Worm (Caenorhabditis elegans) whole organism, L4 larva: ENCODE measurements around the gene R10E4.7.
A peak's percentile ranks its signal among the peaks of the same experiment; 100 is the strongest.

Experiments
- D1046.2 ChIP-seq: fragments of 200-800 bp; sonication (Bioruptor generic); IDR thresholded peaks from 2 replicates; pipeline ENCODE4 v1.3.6; 2022; ENCODE audit warnings: missing genetic modification characterization, missing compliant biosample characterization
- F10B5.3 ChIP-seq: sonication (generic microtip); optimal IDR thresholded peaks from 2 replicates; lab custom pipeline; 2016; ENCODE audit warnings: mild to moderate bottlenecking, missing genetic modification characterization, missing compliant biosample characterization
- F44E2.7 ChIP-seq: fragments of 200-800 bp; sonication (Bioruptor generic); IDR thresholded peaks from 2 replicates; pipeline ENCODE4 v2.1.2; 2022; ENCODE audit warnings: missing genetic modification characterization, missing compliant biosample characterization
- T26A8.4 ChIP-seq: fragments of 200-800 bp; sonication (Bioruptor generic); IDR thresholded peaks from 2 replicates; pipeline ENCODE4 v1.3.6; 2022; ENCODE audit warnings: missing genetic modification characterization, missing compliant biosample characterization
- Y105C5A.15 ChIP-seq: fragments of 200-800 bp; sonication (Bioruptor generic); IDR thresholded peaks from 2 replicates; pipeline ENCODE4 v1.3.6; 2022; ENCODE audit warnings: missing genetic modification characterization, missing compliant biosample characterization
- Y48G9A.11 ChIP-seq: fragments of 200-800 bp; sonication (Bioruptor generic); IDR thresholded peaks from 2 replicates; pipeline ENCODE4 v1.3.6; 2022; ENCODE audit warnings: missing genetic modification reagents, missing genetic modification characterization, missing compliant biosample characterization
- ZK546.5 ChIP-seq, 2 experiments: sonication (generic microtip); optimal IDR thresholded peaks; 2 replicates each; lab custom pipeline; 2017; ENCODE audit warnings: missing biosample characterization in 2 of 2, missing genetic modification characterization in 2 of 2
- arid-1 ChIP-seq: fragments of 200-800 bp; sonication (Bioruptor generic); conservative IDR thresholded peaks from 2 replicates; pipeline ENCODE4 v1.3.6; 2022; ENCODE audit warnings: missing genetic modification reagents, missing genetic modification characterization, missing compliant biosample characterization
- attf-4 ChIP-seq: sonication (generic microtip); optimal IDR thresholded peaks from 3 replicates; lab custom pipeline; 2017; ENCODE audit warnings: missing biosample characterization, missing genetic modification characterization
- ceh-44 ChIP-seq: fragments of 200-800 bp; sonication (Bioruptor generic); IDR thresholded peaks from 2 replicates; pipeline ENCODE4 v1.3.6; 2022; ENCODE audit warnings: missing genetic modification reagents, missing genetic modification characterization, missing compliant biosample characterization
- ceh-62 ChIP-seq: sonication (generic microtip); optimal IDR thresholded peaks from 2 replicates; lab custom pipeline; 2017; ENCODE audit warnings: missing biosample characterization, missing genetic modification characterization
- ces-1 ChIP-seq: fragments of 150-350 bp; sonication (generic microtip); optimal IDR thresholded peaks from 4 replicates; lab custom pipeline; 2014; ENCODE audit warnings: missing biosample characterization, missing genetic modification reagents, missing genetic modification characterization
- cey-2 ChIP-seq: sonication (generic microtip); optimal IDR thresholded peaks from 3 replicates; lab custom pipeline; 2017; ENCODE audit warnings: missing genetic modification characterization, mild to moderate bottlenecking, missing compliant biosample characterization, antibody characterized with exemption, borderline replicate concordance; ENCODE audit not compliant: insufficient read depth
- ctbp-1 ChIP-seq: fragments of 200-800 bp; sonication (Bioruptor generic); IDR thresholded peaks from 2 replicates; pipeline ENCODE4 v1.3.6; 2022; ENCODE audit warnings: missing genetic modification reagents, missing genetic modification characterization, missing compliant biosample characterization
- daf-12 ChIP-seq: fragments of 150-350 bp; optimal IDR thresholded peaks from 2 replicates; lab custom pipeline; 2014; ENCODE audit warnings: missing biosample characterization, missing genetic modification reagents, missing genetic modification characterization
- daf-16 ChIP-seq, 3 experiments: sonication (generic microtip); optimal IDR thresholded peaks; 2 replicates each; lab custom pipeline; 2016 to 2017; ENCODE audit warnings: missing genetic modification characterization in 3 of 3, missing genetic modification reagents in 3 of 3, mild to moderate bottlenecking in 2 of 3, missing compliant biosample characterization in 2 of 3, missing biosample characterization in 1 of 3, moderate library complexity in 1 of 3
- daf-19 ChIP-seq: fragments of 200-800 bp; sonication (Bioruptor generic); conservative IDR thresholded peaks from 2 replicates; pipeline ENCODE4 v1.3.6; 2022; ENCODE audit warnings: missing genetic modification characterization, missing compliant biosample characterization
- dmd-9 ChIP-seq: fragments of 200-800 bp; sonication (Bioruptor generic); IDR thresholded peaks from 2 replicates; pipeline ENCODE4 v1.3.6; 2022; ENCODE audit warnings: missing genetic modification reagents, missing genetic modification characterization, missing compliant biosample characterization
- dpl-1 ChIP-seq: fragments of 150-350 bp; optimal IDR thresholded peaks from 2 replicates; lab custom pipeline; 2014; ENCODE audit warnings: missing biosample characterization, missing genetic modification reagents, missing genetic modification characterization
- dve-1 ChIP-seq: sonication (generic microtip); optimal IDR thresholded peaks from 2 replicates; lab custom pipeline; 2017; ENCODE audit warnings: antibody characterized with exemption, mild to moderate bottlenecking, missing genetic modification characterization, missing compliant biosample characterization; ENCODE audit not compliant: insufficient read depth
- egl-43 ChIP-seq: fragments of 200-800 bp; sonication (Bioruptor generic); IDR thresholded peaks from 2 replicates; pipeline ENCODE4 v1.3.6; 2022; ENCODE audit warnings: missing genetic modification reagents, missing genetic modification characterization, missing compliant biosample characterization
- fkh-10 ChIP-seq: fragments of 150-350 bp; optimal IDR thresholded peaks from 2 replicates; lab custom pipeline; 2014; ENCODE audit warnings: missing biosample characterization, missing genetic modification reagents, missing genetic modification characterization
- hif-1 ChIP-seq, 2 experiments: sonication (generic microtip); optimal IDR thresholded peaks; 2 replicates each; lab custom pipeline; 2016 to 2017; ENCODE audit warnings: missing compliant biosample characterization in 2 of 2, missing genetic modification characterization in 2 of 2, missing genetic modification reagents in 2 of 2, missing genotype in 2 of 2, mild to moderate bottlenecking in 1 of 2
- hlh-11 ChIP-seq: fragments of 200-800 bp; sonication (Bioruptor generic); optimal IDR thresholded peaks from 2 replicates; lab custom pipeline; 2018; ENCODE audit warnings: mild to moderate bottlenecking, missing genetic modification characterization, missing compliant biosample characterization
- hlh-30 ChIP-seq: sonication (generic microtip); optimal IDR thresholded peaks from 2 replicates; lab custom pipeline; 2017; ENCODE audit warnings: antibody characterized with exemption, mild to moderate bottlenecking, missing genetic modification characterization, missing compliant biosample characterization; ENCODE audit not compliant: insufficient read depth
- hmg-1.1 ChIP-seq: fragments of 200-800 bp; sonication (Bioruptor generic); IDR thresholded peaks from 2 replicates; pipeline ENCODE4 v1.3.6; 2022; ENCODE audit warnings: missing genetic modification reagents, missing genetic modification characterization, missing compliant biosample characterization
- lim-7 ChIP-seq: fragments of 200-800 bp; sonication (Bioruptor generic); IDR thresholded peaks from 2 replicates; pipeline ENCODE4 v1.3.6; 2022; ENCODE audit warnings: missing genetic modification characterization, missing compliant biosample characterization
- lin-13 ChIP-seq: fragments of 150-350 bp; optimal IDR thresholded peaks from 2 replicates; lab custom pipeline; 2014; ENCODE audit warnings: missing biosample characterization, missing genetic modification reagents, missing genetic modification characterization
- lin-15B ChIP-seq: fragments of 150-350 bp; sonication (generic microtip); optimal IDR thresholded peaks from 3 replicates; lab custom pipeline; 2014; ENCODE audit warnings: missing biosample characterization, missing genetic modification characterization
- lin-29 ChIP-seq: fragments of 200-800 bp; sonication (Bioruptor generic); IDR thresholded peaks from 2 replicates; pipeline ENCODE4 v1.3.6; 2022; ENCODE audit warnings: missing genetic modification reagents, missing genetic modification characterization, missing compliant biosample characterization
- lir-3 ChIP-seq: sonication (generic microtip); optimal IDR thresholded peaks from 2 replicates; lab custom pipeline; 2016; ENCODE audit warnings: mild to moderate bottlenecking, missing genetic modification characterization, missing compliant biosample characterization
- lsy-2 ChIP-seq, 2 experiments: fragments of 150-350 bp in 1 of 2; sonication (generic microtip) in 1 of 2; optimal IDR thresholded peaks; 2 replicates each; lab custom pipeline; 2014 to 2017; ENCODE audit warnings: missing biosample characterization in 2 of 2, missing genetic modification characterization in 2 of 2
- mep-1 ChIP-seq: fragments of 150-350 bp; sonication (generic microtip); optimal IDR thresholded peaks from 3 replicates; lab custom pipeline; 2014; ENCODE audit warnings: missing biosample characterization, missing genetic modification characterization
- mes-2 ChIP-seq: sonication (generic microtip); optimal IDR thresholded peaks from 2 replicates; lab custom pipeline; 2016; ENCODE audit warnings: missing genotype, mild to moderate bottlenecking, missing genetic modification characterization, missing compliant biosample characterization; ENCODE audit not compliant: poor library complexity, severe bottlenecking
- nhr-10 ChIP-seq: fragments of 150-350 bp; optimal IDR thresholded peaks from 2 replicates; lab custom pipeline; 2014; ENCODE audit warnings: missing biosample characterization, missing genetic modification characterization
- nhr-111 ChIP-seq: fragments of 200-800 bp; sonication (Bioruptor generic); optimal IDR thresholded peaks from 2 replicates; lab custom pipeline; 2018; ENCODE audit warnings: mild to moderate bottlenecking, missing genetic modification characterization, missing compliant biosample characterization
- nhr-237 ChIP-seq: sonication (generic microtip); optimal IDR thresholded peaks from 2 replicates; lab custom pipeline; 2017; ENCODE audit warnings: missing biosample characterization, missing genetic modification characterization
- nhr-28 ChIP-seq: fragments of 150-350 bp; optimal IDR thresholded peaks from 2 replicates; lab custom pipeline; 2014; ENCODE audit warnings: missing biosample characterization, missing genetic modification characterization
- nhr-41 ChIP-seq: fragments of 200-800 bp; sonication (Bioruptor generic); IDR thresholded peaks from 2 replicates; pipeline ENCODE4 v1.3.6; 2022; ENCODE audit warnings: missing genetic modification reagents, missing genetic modification characterization, missing compliant biosample characterization
- nhr-6 ChIP-seq: fragments of 150-350 bp; optimal IDR thresholded peaks from 2 replicates; lab custom pipeline; 2014; ENCODE audit warnings: missing biosample characterization, missing genetic modification characterization
- pqm-1 ChIP-seq: sonication (generic microtip); optimal IDR thresholded peaks from 2 replicates; lab custom pipeline; 2017; ENCODE audit warnings: missing biosample characterization, missing genetic modification characterization
- rbr-2 ChIP-seq: sonication (generic microtip); optimal IDR thresholded peaks from 2 replicates; lab custom pipeline; 2016; ENCODE audit warnings: missing genotype, missing genetic modification characterization, missing compliant biosample characterization
- spr-3 ChIP-seq: fragments of 200-800 bp; sonication (Bioruptor generic); optimal IDR thresholded peaks from 2 replicates; lab custom pipeline; 2018; ENCODE audit warnings: mild to moderate bottlenecking, missing genetic modification characterization, missing compliant biosample characterization
- unc-130 ChIP-seq: sonication (generic microtip); optimal IDR thresholded peaks from 2 replicates; lab custom pipeline; 2016; ENCODE audit warnings: missing genetic modification reagents, missing genetic modification characterization, missing compliant biosample characterization
- unc-39 ChIP-seq: sonication (generic microtip); optimal IDR thresholded peaks from 2 replicates; lab custom pipeline; 2017; ENCODE audit warnings: missing biosample characterization, missing genetic modification characterization
- unc-62 ChIP-seq, 3 experiments: fragments of 150-350 bp in 1 of 3; sonication (generic microtip); optimal IDR thresholded peaks in 2 of 3; peaks in 1 of 3; 1 replicate in 1 of 3; 2 replicates in 2 of 3; lab custom pipeline; 2014 to 2017; ENCODE audit warnings: missing biosample characterization in 3 of 3, missing genetic modification characterization in 3 of 3, missing genetic modification reagents in 3 of 3, missing genotype in 1 of 3
- zfp-3 ChIP-seq: fragments of 200-800 bp; sonication (Bioruptor generic); conservative IDR thresholded peaks from 2 replicates; pipeline ENCODE4 v1.3.6; 2022; ENCODE audit warnings: missing genetic modification reagents, missing genetic modification characterization, missing compliant biosample characterization
- zip-11 ChIP-seq: fragments of 200-800 bp; sonication (Bioruptor generic); IDR thresholded peaks from 2 replicates; pipeline ENCODE4 v1.3.6; 2022; ENCODE audit warnings: missing genetic modification characterization, missing compliant biosample characterization
- zip-2 ChIP-seq: fragments of 150-350 bp; optimal IDR thresholded peaks from 2 replicates; lab custom pipeline; 2014; ENCODE audit warnings: missing biosample characterization, missing genetic modification characterization

Gene R10E4.7

DNA sequence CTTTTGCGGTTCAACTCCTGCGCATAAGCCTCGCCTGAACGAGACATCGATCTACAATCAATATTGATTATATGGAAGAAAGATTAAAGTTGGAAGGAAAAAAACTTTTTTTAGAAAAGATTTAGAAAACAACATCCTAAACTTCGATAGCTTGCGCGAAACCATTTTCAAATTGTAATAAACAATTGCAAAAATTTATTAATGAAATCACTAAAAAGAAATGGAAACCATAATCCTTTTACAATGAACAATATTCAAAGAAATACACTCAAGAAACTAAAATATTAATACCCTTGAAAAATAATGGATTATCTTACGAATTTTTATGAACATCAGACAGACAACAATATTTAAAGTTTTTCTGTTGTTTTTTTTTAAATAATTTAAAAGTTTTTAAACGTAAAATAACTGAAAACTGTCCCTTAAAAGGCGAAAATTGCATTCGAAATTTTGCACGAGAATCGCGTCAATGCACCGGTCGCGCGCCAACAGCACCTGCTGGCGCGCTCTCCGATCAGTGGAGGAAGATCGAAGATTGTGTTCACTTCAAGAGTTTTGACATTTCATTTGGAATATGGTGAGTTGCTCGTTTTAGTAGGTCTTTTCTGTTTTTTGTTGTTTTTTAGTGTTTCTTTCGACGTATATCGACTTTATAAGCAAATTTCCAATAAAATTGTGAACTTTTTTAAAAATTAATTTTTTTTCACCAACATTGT, 25.2 kb upstream of the R10E4.7 start, which contains the start of the genes sftb-1 and R10E4.1 (continued):
- TF ChIP-seq hlh-30 (tag; lab: Kevin White, UChicago) (peak; percentile 60), dmd-9 (GFP tag; lab: Robert Waterston, UW) (no peak), hif-1 (tag; optimal IDR thresholded peaks at IDR 0.05; lab: Kevin White, UChicago) (no peak), fkh-10 (peak; percentile 50), hmg-1.1 (peak; percentile 47; the same call in 1 of the 2 replicates), D1046.2 (GFP tag; lab: Robert Waterston, UW) (no peak), daf-16 (GFP tag; optimal IDR thresholded peaks at IDR 0.05; lab: Kevin White, UChicago) (peak in 1 of 2 experiments; percentile 20), daf-16 (tag; optimal IDR thresholded peaks at IDR 0.05; lab: Kevin White, UChicago) (no peak), nhr-41 (GFP tag; lab: Robert Waterston, UW) (no peak), lin-29 (GFP tag; lab: Robert Waterston, UW) (no peak), zip-2 (no peak), arid-1 (GFP tag; lab: Robert Waterston, UW) (no peak), nhr-6 (tag; lab: Kevin White, UChicago) (peak; percentile 55), ceh-44 (no peak), unc-130 (GFP tag; lab: Kevin White, UChicago) (no peak), nhr-28 (tag; lab: Kevin White, UChicago) (peak; percentile 36), lin-15B (tag; lab: Kevin White, UChicago) (no peak), ceh-62 (tag; lab: Kevin White, UChicago) (no peak), dve-1 (tag; lab: Kevin White, UChicago) (peak; percentile 71), zfp-3 (GFP tag; lab: Robert Waterston, UW) (no peak), ZK546.5 (tag; optimal IDR thresholded peaks at IDR 0.05; lab: Kevin White, UChicago) (no peak), T26A8.4 (no peak; the same call in 1 of the 2 replicates), lir-3 (tag; lab: Kevin White, UChicago) (no peak), nhr-111 (GFP tag; lab: Kevin White, UChicago) (no peak), lsy-2 (tag; optimal IDR thresholded peaks at IDR 0.05; lab: Kevin White, UChicago) (peak in 1 of 2 experiments; percentile 81), ctbp-1 (GFP tag; lab: Robert Waterston, UW) (no peak), ces-1 (no peak), rbr-2 (peak; percentile 50), lim-7 (no peak), unc-39 (tag; lab: Kevin White, UChicago) (no peak), F10B5.3 (no peak), egl-43 (GFP tag; lab: Robert Waterston, UW) (no peak), attf-4 (tag; lab: Kevin White, UChicago) (no peak), pqm-1 (tag; lab: Kevin White, UChicago) (no peak), nhr-10 (tag; lab: Kevin White, UChicago) (no peak), unc-62 (GFP tag; optimal IDR thresholded peaks at IDR 0.05 in 1 of 2; lab: Kevin White, UChicago) (peak in 1 of 2 experiments; percentile 73), unc-62 (tag; optimal IDR thresholded peaks at IDR 0.05; lab: Kevin White, UChicago) (no peak), mes-2 (tag; lab: Kevin White, UChicago) (peak; percentile 80), dpl-1 (GFP tag; lab: Kevin White, UChicago) (peak; percentile 81), daf-19 (GFP tag; lab: Robert Waterston, UW) (no peak), mep-1 (tag; lab: Kevin White, UChicago) (peak; percentile 61), spr-3 (GFP tag; lab: Kevin White, UChicago) (no peak), lin-13 (GFP tag; lab: Kevin White, UChicago) (no peak), hlh-11 (peak; percentile 67), Y105C5A.15 (GFP tag; lab: Robert Waterston, UW) (no peak), F44E2.7 (GFP tag; lab: Robert Waterston, UW) (no peak), daf-12 (tag; lab: Kevin White, UChicago) (no peak), zip-11 (GFP tag; lab: Robert Waterston, UW) (no peak), nhr-237 (tag; lab: Kevin White, UChicago) (no peak), Y48G9A.11 (GFP tag; lab: Robert Waterston, UW) (no peak), cey-2 (tag; lab: Kevin White, UChicago) (no peak)
